Fruit fly (Drosophila melanogaster): ENCODE measurements around the gene Tsen54.

Gene Tsen54

dm6 chr3L:12185336-12185735, 20.5 kb downstream of the Tsen54 start:
- no peak for TF ChIP-seq dsx (GFP tag; optimal IDR thresholded peaks at IDR 0.05; ENCODE audit: poor library complexity, severe bottlenecking)
- TF ChIP-seq CG11294 (GFP tag; IDR thresholded peaks at IDR 0.05) = no peak
- peak; percentile 71 for TF ChIP-seq svp (GFP tag)
- no peak for TF ChIP-seq CG10669 (GFP tag; optimal IDR thresholded peaks at IDR 0.05)
- no peak for TF ChIP-seq esn (GFP tag; optimal IDR thresholded peaks at IDR 0.05)
- TF ChIP-seq CG16779 (tag; optimal IDR thresholded peaks at IDR 0.05) = no peak

dm6 chr3L:12184564-12185034, 21.2 kb downstream of the Tsen54 start, which contains the start of gene Miox:
Miox (plus strand) TSS chr3L:12184984.
- TF ChIP-seq svp (GFP tag) (peak; percentile 71), Blimp-1 (GFP tag; optimal IDR thresholded peaks at IDR 0.05) (no peak)

dm6 chr3L:12183967-12184366, 21.9 kb downstream of the Tsen54 start:
- peak; percentile 44 for TF ChIP-seq svp (GFP tag)
- no peak for TF ChIP-seq CG10669 (GFP tag; optimal IDR thresholded peaks at IDR 0.05)

dm6 chr3L:12178847-12179437, 26.9 kb downstream of the Tsen54 start:
- TF ChIP-seq cyc (GFP tag; optimal IDR thresholded peaks at IDR 0.05) (no peak), spab (GFP tag; optimal IDR thresholded peaks at IDR 0.05) (no peak), pdm3 (GFP tag; optimal IDR thresholded peaks at IDR 0.05) (no peak), esn (GFP tag; optimal IDR thresholded peaks at IDR 0.05) (no peak), CG16779 (tag; optimal IDR thresholded peaks at IDR 0.05) (no peak)

- no peak for TF ChIP-seq CG3032 (tag; optimal IDR thresholded peaks at IDR 0.05)
- no peak for TF ChIP-seq dsx (GFP tag; optimal IDR thresholded peaks at IDR 0.05; ENCODE audit: poor library complexity, severe bottlenecking)
- no peak for TF ChIP-seq CG8632 (GFP tag; optimal IDR thresholded peaks at IDR 0.05)
- TF ChIP-seq CG11294 (GFP tag; IDR thresholded peaks at IDR 0.05) = no peak
- no peak for TF ChIP-seq ss (GFP tag; optimal IDR thresholded peaks at IDR 0.05)
- TF ChIP-seq Hr4 (GFP tag; optimal IDR thresholded peaks at IDR 0.05) = no peak
- no peak for TF ChIP-seq CG3919 (GFP tag; optimal IDR thresholded peaks at IDR 0.05)
- TF ChIP-seq CG1621 (tag; optimal IDR thresholded peaks at IDR 0.05) = no peak
- TF ChIP-seq fd59A (GFP tag; optimal IDR thresholded peaks at IDR 0.05) = no peak
Observed at dm6 chr3L:12177301-12177700, 28.5 kb downstream of the Tsen54 start, which contains the start of gene CAH2. CAH2 (plus strand) TSS chr3L:12177601.

- TF ChIP-seq svp (GFP tag) (peak; percentile 27), OdsH (GFP tag; optimal IDR thresholded peaks at IDR 0.05) (no peak)
Observed at dm6 chr3L:12175382-12175781, 30.4 kb downstream of the Tsen54 start, which contains the start of gene Rh7. Rh7 (minus strand) TSS chr3L:12175482.

dm6 chr3L:12163693-12164092, 42.1 kb downstream of the Tsen54 start, which contains the start of gene CG9760:
CG9760 (minus strand) TSS chr3L:12163735.
- TF ChIP-seq CG34406 (GFP tag; optimal IDR thresholded peaks at IDR 0.05) = no peak
- TF ChIP-seq CG6808 (GFP tag; optimal IDR thresholded peaks at IDR 0.05) = no peak
- TF ChIP-seq CG9139 (GFP tag; optimal IDR thresholded peaks at IDR 0.05) = no peak
- TF ChIP-seq CG7368 (GFP tag; optimal IDR thresholded peaks at IDR 0.05) = no peak
- peak; percentile 14 for TF ChIP-seq CG32006 (GFP tag; optimal IDR thresholded peaks at IDR 0.05)
- TF ChIP-seq OdsH (GFP tag; optimal IDR thresholded peaks at IDR 0.05) = peak; percentile 7
- 0 out of 2 replicates have a peak, but pooled peaks have one; percentile 13 for TF ChIP-seq CG11294 (GFP tag; IDR thresholded peaks at IDR 0.05)
- TF ChIP-seq CG11762 (GFP tag; optimal IDR thresholded peaks at IDR 0.05; ENCODE audit: insufficient read depth) = no peak
- TF ChIP-seq Blimp-1 (GFP tag; optimal IDR thresholded peaks at IDR 0.05) = no peak
- peak; percentile 6 for TF ChIP-seq svp (GFP tag)
- TF ChIP-seq Hr39 (GFP tag; optimal IDR thresholded peaks at IDR 0.05) = no peak
- no peak for TF ChIP-seq Gug (GFP tag; IDR thresholded peaks at IDR 0.05)
- no peak for TF ChIP-seq CG11902 (GFP tag; optimal IDR thresholded peaks at IDR 0.05)
- TF ChIP-seq CG6163 (GFP tag; IDR thresholded peaks at IDR 0.05) = peak; percentile 49; the same call in 1 of the 3 replicates
- TF ChIP-seq eg (GFP tag; IDR thresholded peaks at IDR 0.05) = peak; percentile 74
- peak; percentile 28 for TF ChIP-seq net (GFP tag; optimal IDR thresholded peaks at IDR 0.05)
- TF ChIP-seq CG6276 (GFP tag; optimal IDR thresholded peaks at IDR 0.05) = peak; percentile 12

Data from whole organism, prepupa.